Worm (Caenorhabditis elegans) whole organism, L3 larva: ENCODE results near the gene T04A8.18.

Experiments used
- aly-2 ChIP-seq: fragments of 150-350 bp; optimal IDR thresholded peaks from 2 replicates; lab custom pipeline; 2014; ENCODE audit warnings: missing biosample characterization, missing genetic modification characterization
- ama-1 ChIP-seq: fragments of 150-350 bp; optimal IDR thresholded peaks from 2 replicates; lab custom pipeline; 2018
- elt-1 ChIP-seq: fragments of 150-350 bp; optimal IDR thresholded peaks from 2 replicates; lab custom pipeline; 2014; ENCODE audit warnings: missing biosample characterization, missing genetic modification characterization
- nhr-77 ChIP-seq: fragments of 150-350 bp; optimal IDR thresholded peaks from 2 replicates; lab custom pipeline; 2014; ENCODE audit warnings: missing biosample characterization, missing genetic modification characterization
- pha-4 ChIP-seq: fragments of 150-350 bp; optimal IDR thresholded peaks from 2 replicates; lab custom pipeline; 2014; ENCODE audit warnings: missing biosample characterization, missing genetic modification reagents, missing genetic modification characterization
- unc-39 ChIP-seq: sonication (generic microtip); optimal IDR thresholded peaks from 4 replicates; lab custom pipeline; 2017; ENCODE audit warnings: missing biosample characterization, missing genetic modification characterization

DNA sequence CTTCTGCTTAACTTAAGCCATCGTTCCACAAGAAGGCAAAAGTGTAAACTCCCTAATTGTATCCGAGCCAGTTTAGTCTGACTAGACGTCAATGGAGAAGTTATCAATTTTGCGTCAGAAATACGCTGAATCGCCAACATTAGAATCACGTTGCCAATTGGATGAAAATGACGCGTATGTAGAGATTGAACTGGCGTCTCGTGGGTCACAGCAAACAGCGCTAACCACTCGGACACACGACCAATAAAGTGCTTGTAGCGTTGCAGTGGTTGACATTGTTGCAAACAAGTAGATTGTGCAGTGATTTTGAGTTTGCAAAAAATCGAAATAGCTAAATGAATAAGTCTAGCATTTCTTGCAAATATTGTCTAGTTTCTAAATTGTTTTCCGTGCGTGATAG is 19.4 kb upstream of the T04A8.18 start:
- no peak for TF ChIP-seq elt-1 (tag; lab: Kevin White, UChicago)
- TF ChIP-seq pha-4 (tag; lab: Kevin White, UChicago) = peak; percentile 81
- TF ChIP-seq nhr-77 = no peak
- TF ChIP-seq unc-39 (tag; lab: Kevin White, UChicago) = no peak
- TF ChIP-seq aly-2 (tag; lab: Kevin White, UChicago) = no peak
- TF ChIP-seq ama-1 (lab: Kevin White, UChicago) = peak; percentile 42
